Worm (Caenorhabditis elegans) whole organism, L3 larva: ENCODE results near the gene nhr-122.

Experiments used
- fos-1 ChIP-seq: fragments of 150-350 bp; optimal IDR thresholded peaks from 2 replicates; lab custom pipeline; 2014; ENCODE audit warnings: missing biosample characterization, missing genetic modification characterization
- nhr-76 ChIP-seq: fragments of 150-350 bp; sonication (generic microtip); optimal IDR thresholded peaks from 5 replicates; lab custom pipeline; 2014; ENCODE audit warnings: missing biosample characterization, missing genetic modification characterization
- skn-1 ChIP-seq: fragments of 150-350 bp; optimal IDR thresholded peaks from 2 replicates; lab custom pipeline; 2014; ENCODE audit warnings: missing biosample characterization, missing genetic modification characterization
- snpc-4 ChIP-seq: fragments of 150-350 bp; optimal IDR thresholded peaks from 2 replicates; lab custom pipeline; 2014; ENCODE audit warnings: missing biosample characterization, missing genetic modification characterization

DNA sequence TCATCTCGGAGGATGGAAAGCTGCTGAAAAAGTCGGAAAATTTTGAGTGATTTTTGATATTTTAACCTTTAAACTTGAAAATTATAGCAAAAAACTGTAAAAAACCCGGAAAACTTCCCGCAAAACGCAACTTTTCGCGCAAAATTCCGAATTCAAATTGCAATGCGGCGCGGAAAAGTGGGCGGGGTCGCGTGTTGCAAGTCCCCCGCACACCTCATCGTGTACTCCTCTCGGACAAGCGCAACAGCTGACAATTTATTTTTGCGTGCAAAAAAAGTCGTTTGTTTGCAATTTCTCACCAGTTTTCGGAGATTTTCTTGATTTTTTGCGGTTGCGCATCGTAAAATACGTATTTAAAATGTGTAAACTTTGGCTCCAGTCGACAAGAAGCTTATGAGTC, 17.9 kb upstream of the nhr-122 start, which contains the start of gene npp-8:
- peak; percentile 4 for TF ChIP-seq fos-1 (tag; lab: Kevin White, UChicago)
- TF ChIP-seq skn-1 (tag; lab: Kevin White, UChicago): peak; percentile 73
- TF ChIP-seq snpc-4: peak; percentile 61
- TF ChIP-seq nhr-76 (tag; lab: Kevin White, UChicago): no peak
